Worm (Caenorhabditis elegans): ENCODE results near the gene M163.21.
A peak's percentile ranks its signal among the peaks of the same experiment; 100 is the strongest.

M163.21 gene

DNA sequence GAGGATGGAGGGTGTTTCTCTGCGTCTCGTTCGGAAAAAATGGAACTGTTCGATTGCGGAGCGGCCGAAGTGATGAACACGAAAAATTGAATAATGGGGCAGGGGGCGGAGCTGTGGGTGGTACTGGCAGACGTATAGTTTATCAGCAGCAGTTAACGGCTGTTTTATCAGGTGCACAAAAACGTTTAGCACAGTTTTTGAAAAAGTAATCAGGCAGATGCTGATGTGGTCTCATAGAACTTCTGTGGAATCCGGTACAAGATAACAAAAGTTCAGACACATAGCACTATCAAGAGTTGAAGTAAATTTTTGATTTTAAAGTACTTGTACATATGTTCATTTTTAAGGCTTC lies 37.9 kb downstream of the M163.21 start (continued):
- TF ChIP-seq Y5F2A.4 (GFP tag; optimal IDR thresholded peaks at IDR 0.05) (no peak), unc-62 (GFP tag; optimal IDR thresholded peaks at IDR 0.05 in 1 of 2) (no peak), unc-62 (tag; optimal IDR thresholded peaks at IDR 0.05) (no peak), vab-7 (GFP tag; IDR thresholded peaks at IDR 0.05) (no peak), nhr-48 (tag; optimal IDR thresholded peaks at IDR 0.05) (no peak), ztf-7 (tag; optimal IDR thresholded peaks at IDR 0.05) (no peak), zip-2 (tag; optimal IDR thresholded peaks at IDR 0.05) (no peak), snpc-4 (tag; optimal IDR thresholded peaks at IDR 0.05) (no peak), nhr-41 (GFP tag; IDR thresholded peaks at IDR 0.05) (no peak), lir-3 (tag; optimal IDR thresholded peaks at IDR 0.05) (no peak), mdt-29 (GFP tag; IDR thresholded peaks at IDR 0.05) (no peak)

DNA sequence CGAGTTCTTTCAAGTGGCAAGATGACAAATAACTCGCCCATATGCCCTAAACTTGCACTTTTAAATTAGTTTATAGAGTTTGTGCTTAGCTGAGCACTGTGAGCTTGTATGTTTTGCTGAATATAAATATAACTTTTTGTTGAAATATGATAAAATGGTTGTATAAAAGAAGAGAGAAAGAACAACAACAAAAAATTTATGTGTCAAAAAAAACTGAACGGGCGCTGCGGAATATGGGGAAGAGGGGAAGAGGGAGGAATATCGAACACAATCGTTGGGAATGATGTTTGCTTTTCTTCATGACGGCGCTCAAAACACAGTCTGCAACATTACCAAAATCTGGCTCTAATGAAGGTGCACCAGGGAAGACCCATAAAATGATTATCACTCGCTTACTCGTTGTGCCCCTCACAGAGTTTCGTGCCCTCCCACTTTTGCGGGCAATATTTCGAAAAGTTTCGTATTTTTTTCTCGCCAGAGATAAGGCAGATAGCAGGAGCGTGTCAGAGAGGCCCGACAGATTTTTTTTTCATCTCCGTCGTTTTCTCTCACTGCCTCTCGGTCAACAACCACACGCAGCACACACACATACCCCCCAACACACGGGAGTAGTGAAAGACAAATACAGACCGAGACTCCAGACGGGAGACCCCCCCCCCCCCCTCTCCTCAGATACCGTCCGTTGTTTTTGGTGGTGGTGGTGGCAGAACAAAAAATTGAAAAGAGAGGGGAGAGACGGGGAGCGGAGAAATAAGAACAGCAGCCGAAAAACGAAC lies 39.1 kb downstream of the M163.21 start:
- TF ChIP-seq php-3 (GFP tag; IDR thresholded peaks at IDR 0.05) (peak; percentile 41; the same call in 1 of the 2 replicates), nhr-41 (GFP tag; IDR thresholded peaks at IDR 0.05) (peak; percentile 63; the same call in 1 of the 2 replicates), nhr-76 (tag; optimal IDR thresholded peaks at IDR 0.05) (no peak), nhr-28 (tag; optimal IDR thresholded peaks at IDR 0.05) (peak; percentile 92), hif-1 (tag; optimal IDR thresholded peaks at IDR 0.05) (peak in 1 of 2 experiments; percentile 72), tra-1 (GFP tag; IDR thresholded peaks at IDR 0.05) (peak; percentile 83), snpc-4 (tag; optimal IDR thresholded peaks at IDR 0.05) (peak; percentile 4), egl-43 (GFP tag; IDR thresholded peaks at IDR 0.05) (peak; percentile 51; the same call in 1 of the 2 replicates), T20F7.1 (GFP tag; optimal IDR thresholded peaks at IDR 0.05) (no peak), mxl-3 (GFP tag; optimal IDR thresholded peaks at IDR 0.05) (peak; percentile 90), dve-1 (tag; optimal IDR thresholded peaks at IDR 0.05; ENCODE audit: insufficient read depth) (peak; percentile 82), lim-7 (GFP tag; IDR thresholded peaks at IDR 0.05) (0 out of 2 replicates have a peak, but pooled peaks have one; percentile 45), mdl-1 (tag; optimal IDR thresholded peaks at IDR 0.05) (peak; percentile 33 to 81), mes-2 (tag; optimal IDR thresholded peaks at IDR 0.05; ENCODE audit: poor library complexity, severe bottlenecking) (peak; percentile 56), aha-1 (tag) (peak; percentile 92), pqm-1 (tag; optimal IDR thresholded peaks at IDR 0.05) (peak; percentile 41), ceh-44 (GFP tag; IDR thresholded peaks at IDR 0.05) (no peak), nhr-48 (tag; optimal IDR thresholded peaks at IDR 0.05) (peak; percentile 60), nhr-77 (tag; optimal IDR thresholded peaks at IDR 0.05) (peak; percentile 78), nhr-102 (tag; optimal IDR thresholded peaks at IDR 0.05) (peak; percentile 52), arid-1 (GFP tag; conservative IDR thresholded peaks at IDR 0.05) (no peak), daf-16 (GFP tag; optimal IDR thresholded peaks at IDR 0.05) (no peak), daf-16 (tag; optimal IDR thresholded peaks at IDR 0.05) (peak; percentile 82), ceh-20 (GFP tag; IDR thresholded peaks at IDR 0.05) (0 out of 2 replicates have a peak, but pooled peaks have one; percentile 26), unc-62 (GFP tag; optimal IDR thresholded peaks at IDR 0.05 in 1 of 2) (no peak), unc-62 (tag; optimal IDR thresholded peaks at IDR 0.05) (no peak), cey-2 (tag; optimal IDR thresholded peaks at IDR 0.05; ENCODE audit: borderline replicate concordance, insufficient read depth) (peak; percentile 31), ZK337.2 (GFP tag; IDR thresholded peaks at IDR 0.05) (0 out of 2 replicates have a peak, but pooled peaks have one; percentile 28), set-16 (GFP tag; IDR thresholded peaks at IDR 0.05) (peak; percentile 68), snpc-1.2 (GFP tag; IDR thresholded peaks at IDR 0.05) (no peak), gei-8 (GFP tag; optimal IDR thresholded peaks at IDR 0.05) (peak; percentile 68), lir-3 (tag; optimal IDR thresholded peaks at IDR 0.05) (no peak), zag-1 (tag; optimal IDR thresholded peaks at IDR 0.05) (no peak), nhr-42 (GFP tag; IDR thresholded peaks at IDR 0.05) (0 out of 2 replicates have a peak, but pooled peaks have one; percentile 42), mxl-2 (GFP tag; conservative IDR thresholded peaks at IDR 0.05) (0 out of 2 replicates have a peak, but pooled peaks have one; percentile 23), ceh-28 (tag; optimal IDR thresholded peaks at IDR 0.05) (no peak), rbr-2 (tag; optimal IDR thresholded peaks at IDR 0.05) (peak; percentile 13), ctbp-1 (GFP tag; IDR thresholded peaks at IDR 0.05) (0 out of 2 replicates have a peak, but pooled peaks have one; percentile 32), hlh-30 (tag; optimal IDR thresholded peaks at IDR 0.05; ENCODE audit: insufficient read depth) (peak; percentile 78), zip-11 (GFP tag; IDR thresholded peaks at IDR 0.05) (no peak), lin-1 (GFP tag; IDR thresholded peaks at IDR 0.05) (peak; percentile 65)
